Fruit fly (Drosophila melanogaster): ENCODE measurements around the gene lcs.
A peak's percentile ranks its signal among the peaks of the same experiment; 100 is the strongest.

Gene lcs

DNA sequence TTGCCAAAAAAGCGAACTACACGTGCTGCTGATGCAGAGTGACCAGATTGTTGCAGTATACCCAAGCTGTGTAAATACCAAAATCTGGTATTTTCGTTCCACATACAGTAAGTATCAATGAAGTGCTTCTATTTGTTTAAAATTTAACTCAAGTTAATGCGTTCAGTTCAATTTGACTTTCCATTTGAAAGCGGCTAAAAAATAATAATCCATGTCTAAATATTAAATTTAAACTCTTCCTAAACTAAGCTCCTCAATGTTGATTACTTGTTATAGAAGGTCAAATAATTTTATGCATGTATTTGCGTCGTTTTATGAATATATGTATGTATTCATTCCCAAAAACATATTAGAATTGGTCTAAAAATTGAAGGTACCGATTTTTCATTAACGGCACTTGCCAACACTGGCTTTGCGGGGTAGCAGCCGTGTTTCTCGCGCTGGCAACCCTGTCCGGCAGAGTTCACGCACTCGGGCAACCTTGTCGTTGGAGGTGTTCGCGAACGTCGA is 47.3 kb downstream of the lcs start, which contains the start of the genes peng and sol (continued):
- TF ChIP-seq CG3995 (GFP tag; optimal IDR thresholded peaks at IDR 0.05) (peak; percentile 6), CG7963 (GFP tag; IDR thresholded peaks at IDR 0.05; ENCODE audit: partially characterized antibody) (no peak), CG32532 (GFP tag; IDR thresholded peaks at IDR 0.05) (peak; percentile 62), tgo (GFP tag; IDR thresholded peaks at IDR 0.05) (peak; percentile 73), cato (GFP tag; optimal IDR thresholded peaks at IDR 0.05; ENCODE audit: borderline replicate concordance) (peak; percentile 59), CG7372 (GFP tag; IDR thresholded peaks at IDR 0.05) (0 out of 2 replicates have a peak, but pooled peaks have one; percentile 31), wdn (GFP tag; IDR thresholded peaks at IDR 0.05) (peak; percentile 56), Atf3 (GFP tag; optimal IDR thresholded peaks at IDR 0.05) (peak; percentile 53), insv (GFP tag; optimal IDR thresholded peaks at IDR 0.05) (peak in 1 of 2 experiments; percentile 45), CG16779 (GFP tag; IDR thresholded peaks at IDR 0.05) (no peak), CG33557 (GFP tag; optimal IDR thresholded peaks at IDR 0.05) (peak; percentile 62), kay (GFP tag; optimal IDR thresholded peaks at IDR 0.05) (peak; percentile 40), sna (GFP tag; IDR thresholded peaks at IDR 0.05; ENCODE audit: partially characterized antibody) (no peak), Rx (GFP tag; IDR thresholded peaks at IDR 0.05) (peak; percentile 22; the same call in 1 of the 2 replicates), mam (GFP tag; optimal IDR thresholded peaks at IDR 0.05) (peak; percentile 85), repo (GFP tag; optimal IDR thresholded peaks at IDR 0.05) (no peak), Hr39 (optimal IDR thresholded peaks at IDR 0.05) (no peak), Camta (GFP tag; optimal IDR thresholded peaks at IDR 0.05) (peak; percentile 71), HLH4C (GFP tag; IDR thresholded peaks at IDR 0.05; ENCODE audit: partially characterized antibody) (no peak), Usf (GFP tag; optimal IDR thresholded peaks at IDR 0.05) (peak; percentile 63), mirr (GFP tag; optimal IDR thresholded peaks at IDR 0.05) (peak; percentile 25), CG5953 (GFP tag; IDR thresholded peaks at IDR 0.05) (no peak), pfk (GFP tag; optimal IDR thresholded peaks at IDR 0.05) (no peak), zfh2 (GFP tag; optimal IDR thresholded peaks at IDR 0.05) (peak; percentile 78), Med (GFP tag) (peak; percentile 92), CG9817 (tag; optimal IDR thresholded peaks at IDR 0.05) (peak; percentile 62), tna (GFP tag; IDR thresholded peaks at IDR 0.05; ENCODE audit: partially characterized antibody) (no peak), Dip3 (GFP tag; optimal IDR thresholded peaks at IDR 0.05) (peak; percentile 76), CG17802 (tag; optimal IDR thresholded peaks at IDR 0.05) (no peak), CG3407 (GFP tag; optimal IDR thresholded peaks at IDR 0.05) (no peak), Bgb (GFP tag; IDR thresholded peaks at IDR 0.05; ENCODE audit: partially characterized antibody) (no peak), crp (GFP tag; optimal IDR thresholded peaks at IDR 0.05) (peak in 1 of 2 experiments; percentile 29), ac (GFP tag; optimal IDR thresholded peaks at IDR 0.05) (no peak), ATbp (GFP tag; optimal IDR thresholded peaks at IDR 0.05) (no peak), CG11085 (GFP tag; IDR thresholded peaks at IDR 0.05) (no peak), da (GFP tag; optimal IDR thresholded peaks at IDR 0.05) (peak; percentile 12), CG2678 (tag; optimal IDR thresholded peaks at IDR 0.05) (peak; percentile 76), CG16863 (GFP tag; optimal IDR thresholded peaks at IDR 0.05) (no peak), nmo (GFP tag; optimal IDR thresholded peaks at IDR 0.05) (peak; percentile 85), H2.0 (GFP tag; IDR thresholded peaks at IDR 0.05) (peak; percentile 64), CG12236 (GFP tag; optimal IDR thresholded peaks at IDR 0.05) (peak; percentile 19), unpg (GFP tag; optimal IDR thresholded peaks at IDR 0.05) (peak; percentile 66), dpn (GFP tag; optimal IDR thresholded peaks at IDR 0.05) (peak; percentile 69 to 81), fd96Cb (tag; optimal IDR thresholded peaks at IDR 0.05) (peak; percentile 63), pho (GFP tag; optimal IDR thresholded peaks at IDR 0.05) (peak; percentile 77), ERR (GFP tag; optimal IDR thresholded peaks at IDR 0.05) (no peak), Scr (GFP tag; IDR thresholded peaks at IDR 0.05; ENCODE audit: partially characterized antibody) (no peak), CG33213 (GFP tag; optimal IDR thresholded peaks at IDR 0.05) (peak; percentile 73), gcm (GFP tag; optimal IDR thresholded peaks at IDR 0.05) (peak; percentile 45), Six4 (GFP tag; optimal IDR thresholded peaks at IDR 0.05) (peak; percentile 72)
